Worm (Caenorhabditis elegans) whole organism, L4/young adult: ENCODE data around the gene vnut-1.

Source experiments
- dao-5 ChIP-seq: sonication (generic microtip); optimal IDR thresholded peaks from 2 replicates; lab custom pipeline; 2016; ENCODE audit warnings: missing genotype, missing genetic modification characterization, moderate library complexity, missing compliant biosample characterization
- him-1 ChIP-seq: sonication (generic microtip); optimal IDR thresholded peaks from 2 replicates; lab custom pipeline; 2016; ENCODE audit warnings: missing genotype, missing genetic modification reagents, missing genetic modification characterization, missing compliant biosample characterization

ce11 chrII:14451934-14452333, 37.7 kb upstream of the vnut-1 start:
- TF ChIP-seq dao-5 (tag; lab: Kevin White, UChicago) (no peak), him-1 (no peak)
